Worm (Caenorhabditis elegans) whole organism, midembryonic: ENCODE results near the gene F13B6.2.

ENCODE experiments used
- T22C8.4 ChIP-seq: fragments of 200-800 bp; sonication (Bioruptor generic); IDR thresholded peaks from 2 replicates; pipeline ENCODE4 v1.3.6; 2022; ENCODE audit warnings: missing genetic modification characterization, missing compliant biosample characterization
- cog-1 ChIP-seq: sonication (generic microtip); optimal IDR thresholded peaks from 2 replicates; lab custom pipeline; 2016; ENCODE audit warnings: missing genetic modification characterization, missing compliant biosample characterization
- flt-1 ChIP-seq: fragments of 200-800 bp; sonication (Bioruptor generic); IDR thresholded peaks from 2 replicates; pipeline ENCODE4 v1.3.6; 2022; ENCODE audit warnings: missing genetic modification characterization, missing compliant biosample characterization
- klf-2 ChIP-seq: fragments of 200-800 bp; sonication (Bioruptor generic); conservative IDR thresholded peaks from 2 replicates; pipeline ENCODE4 v1.3.6; 2022; ENCODE audit warnings: missing genetic modification reagents, missing genetic modification characterization, missing compliant biosample characterization
- ref-1 ChIP-seq: fragments of 200-800 bp; sonication (Bioruptor generic); conservative IDR thresholded peaks from 2 replicates; pipeline ENCODE4 v1.3.6; 2022; ENCODE audit warnings: missing genetic modification reagents, missing genetic modification characterization, missing compliant biosample characterization
- ztf-23 ChIP-seq: fragments of 200-800 bp; sonication (Bioruptor generic); IDR thresholded peaks from 2 replicates; pipeline ENCODE4 v1.3.6; 2022; ENCODE audit warnings: missing genetic modification reagents, missing genetic modification characterization, missing compliant biosample characterization
- ztf-29 ChIP-seq: fragments of 200-800 bp; sonication (Bioruptor generic); IDR thresholded peaks from 2 replicates; pipeline ENCODE4 v1.3.6; 2022; ENCODE audit warnings: missing genetic modification reagents, missing genetic modification characterization, missing compliant biosample characterization

DNA sequence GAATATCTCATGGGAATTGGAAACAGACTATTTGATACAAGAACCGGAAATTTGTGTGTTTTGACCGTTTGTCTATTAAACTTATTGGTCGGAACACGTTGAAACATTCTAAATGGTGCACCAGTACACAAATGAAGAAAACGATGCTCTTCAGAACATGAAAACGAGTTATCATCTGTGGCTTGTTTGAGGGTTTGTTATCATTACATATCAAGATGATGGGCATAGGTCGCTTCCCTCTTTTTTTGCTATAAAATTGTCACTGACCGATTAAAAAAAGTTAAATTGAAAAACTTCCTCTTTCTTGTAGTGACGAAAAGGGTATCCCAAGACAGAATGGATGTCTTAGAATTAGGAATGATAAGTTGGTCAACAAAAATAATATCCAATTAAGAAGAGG is 8.5 kb upstream of the F13B6.2 start:
- TF ChIP-seq klf-2 (GFP tag; lab: Robert Waterston, UW) (no peak), ref-1 (GFP tag; lab: Robert Waterston, UW) (no peak), ztf-23 (GFP tag; lab: Robert Waterston, UW) (no peak), flt-1 (no peak), ztf-29 (GFP tag; lab: Robert Waterston, UW) (no peak), cog-1 (tag; lab: Kevin White, UChicago) (no peak), T22C8.4 (GFP tag; lab: Robert Waterston, UW) (no peak)
